Worm (Caenorhabditis elegans): ENCODE results near the gene C29E4.12.
A peak's percentile ranks its signal among the peaks of the same experiment; 100 is the strongest.

C29E4.12 gene

DNA sequence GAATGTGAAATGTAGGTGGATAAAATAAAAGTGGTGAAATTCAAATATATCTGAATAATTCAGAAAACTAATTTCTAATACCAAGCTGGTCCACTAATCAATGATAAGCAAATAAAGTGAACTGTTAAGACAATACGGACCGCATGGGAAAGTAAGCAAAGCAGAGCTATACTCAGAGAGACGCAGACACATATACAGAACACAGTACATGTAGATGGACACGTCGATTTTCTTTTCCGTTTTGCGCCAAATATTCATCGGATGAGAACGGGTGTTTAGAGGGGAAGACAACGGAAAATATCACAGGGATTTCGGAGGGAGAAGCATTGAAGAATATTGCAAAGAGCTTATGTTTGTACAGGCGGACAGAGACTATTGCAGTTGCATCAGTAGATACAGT lies 15.0 kb upstream of the C29E4.12 start:
- TF ChIP-seq aha-1 (tag): peak; percentile 70
- TF ChIP-seq php-3 (GFP tag; IDR thresholded peaks at IDR 0.05): no peak
- TF ChIP-seq mes-2 (tag; optimal IDR thresholded peaks at IDR 0.05; ENCODE audit: poor library complexity, severe bottlenecking): peak; percentile 7

DNA sequence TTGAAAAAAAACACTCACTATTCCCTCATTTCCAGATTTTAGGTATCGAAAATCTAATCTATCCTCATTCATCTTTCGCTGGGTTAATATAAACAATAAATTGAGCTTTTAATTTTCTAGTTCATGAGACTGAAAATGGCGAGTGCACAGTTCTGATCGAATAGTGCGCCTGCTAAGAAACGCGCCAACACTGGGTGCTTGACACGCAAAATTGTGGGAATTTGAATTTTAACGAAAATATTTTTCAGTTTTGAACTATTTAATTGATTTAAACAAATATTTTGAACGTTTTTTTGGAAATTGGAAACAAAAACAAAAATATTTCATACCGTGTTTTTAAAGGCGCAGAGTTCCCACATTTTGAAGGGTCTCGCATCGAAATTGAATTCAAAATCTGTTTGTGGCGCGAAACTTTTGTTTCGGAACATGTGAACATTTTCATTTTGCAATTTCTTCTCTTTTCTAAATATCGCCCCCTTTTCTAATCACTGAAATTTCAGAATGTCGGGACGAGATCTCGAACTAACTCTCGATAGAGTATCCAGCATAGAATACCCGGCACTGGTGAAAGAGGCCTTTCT lies 12.3 kb upstream of the C29E4.12 start, which contains the start of the genes C29E4.13 and npp-15:
C29E4.13 (minus strand) TSS at position 169 of the 581 bp plus-strand sequence.
npp-15 (plus strand) TSS at position 495 of the 581 bp plus-strand sequence.
- TF ChIP-seq nhr-28 (tag; optimal IDR thresholded peaks at IDR 0.05) (peak; percentile 34), cey-2 (tag; optimal IDR thresholded peaks at IDR 0.05; ENCODE audit: borderline replicate concordance, insufficient read depth) (no peak), dpl-1 (GFP tag; optimal IDR thresholded peaks at IDR 0.05) (peak; percentile 81), zip-2 (tag; optimal IDR thresholded peaks at IDR 0.05) (no peak), zfp-3 (GFP tag; conservative IDR thresholded peaks at IDR 0.05) (no peak), unc-39 (tag; optimal IDR thresholded peaks at IDR 0.05) (no peak), ceh-44 (GFP tag; IDR thresholded peaks at IDR 0.05) (no peak), Y5F2A.4 (GFP tag; optimal IDR thresholded peaks at IDR 0.05) (no peak), T20F7.1 (GFP tag; optimal IDR thresholded peaks at IDR 0.05) (peak; percentile 72), saeg-2 (GFP tag; IDR thresholded peaks at IDR 0.05) (no peak), hlh-30 (tag; optimal IDR thresholded peaks at IDR 0.05; ENCODE audit: insufficient read depth) (peak; percentile 12), lin-29 (GFP tag; IDR thresholded peaks at IDR 0.05) (no peak), F37D6.2 (tag; optimal IDR thresholded peaks at IDR 0.05) (no peak), gei-8 (GFP tag; optimal IDR thresholded peaks at IDR 0.05) (no peak), unc-130 (GFP tag; optimal IDR thresholded peaks at IDR 0.05) (peak; percentile 39), lin-38 (GFP tag; IDR thresholded peaks at IDR 0.05) (peak; percentile 33; the same call in 1 of the 2 replicates), daf-16 (GFP tag; optimal IDR thresholded peaks at IDR 0.05) (no peak), daf-16 (tag; optimal IDR thresholded peaks at IDR 0.05) (peak; percentile 37), dve-1 (tag; optimal IDR thresholded peaks at IDR 0.05; ENCODE audit: insufficient read depth) (peak; percentile 28), Y48G9A.11 (GFP tag; IDR thresholded peaks at IDR 0.05) (no peak), ZK337.2 (GFP tag; IDR thresholded peaks at IDR 0.05) (no peak), pqm-1 (tag; optimal IDR thresholded peaks at IDR 0.05) (peak; percentile 21), vab-7 (GFP tag; IDR thresholded peaks at IDR 0.05) (no peak), ceh-82 (tag; optimal IDR thresholded peaks at IDR 0.05) (no peak), mes-2 (tag; optimal IDR thresholded peaks at IDR 0.05; ENCODE audit: poor library complexity, severe bottlenecking) (peak; percentile 64), mep-1 (tag; optimal IDR thresholded peaks at IDR 0.05) (peak; percentile 10), F49E8.2 (tag; optimal IDR thresholded peaks at IDR 0.05; ENCODE audit: borderline replicate concordance) (no peak), attf-4 (tag; optimal IDR thresholded peaks at IDR 0.05) (no peak), nhr-41 (GFP tag; IDR thresholded peaks at IDR 0.05) (no peak)

DNA sequence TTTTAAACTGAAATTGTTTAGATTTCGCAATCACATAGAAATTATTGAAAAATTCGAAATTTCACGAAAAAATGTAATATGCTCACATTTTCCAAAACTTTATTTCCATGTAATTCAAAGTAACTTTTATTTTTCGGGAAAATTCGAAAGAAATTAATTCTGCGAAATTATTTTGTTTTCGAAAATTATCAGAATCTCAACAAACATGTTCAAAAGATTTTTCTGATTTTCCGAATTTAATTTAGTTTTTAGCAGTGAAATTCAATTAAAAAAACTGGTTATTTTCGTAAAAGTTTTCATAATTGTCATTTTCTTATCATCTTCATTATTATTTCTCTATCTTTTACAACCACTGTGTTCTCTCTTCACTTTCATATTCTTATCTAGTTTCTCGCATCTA lies 7.7 kb upstream of the C29E4.12 start, which contains the start of gene ran-2:
ran-2 (plus strand) TSS at position 301 of the 400 bp plus-strand sequence.
- TF ChIP-seq lin-13 (GFP tag; optimal IDR thresholded peaks at IDR 0.05) (no peak), set-16 (GFP tag; IDR thresholded peaks at IDR 0.05) (no peak), daf-16 (GFP tag; optimal IDR thresholded peaks at IDR 0.05) (no peak), daf-16 (tag; optimal IDR thresholded peaks at IDR 0.05) (peak; percentile 50), aly-2 (tag; optimal IDR thresholded peaks at IDR 0.05) (no peak), rbr-2 (tag; optimal IDR thresholded peaks at IDR 0.05) (no peak), lin-1 (GFP tag; IDR thresholded peaks at IDR 0.05) (no peak), dve-1 (tag; optimal IDR thresholded peaks at IDR 0.05; ENCODE audit: insufficient read depth) (peak; percentile 16), ama-1 (optimal IDR thresholded peaks at IDR 0.05) (no peak), mes-2 (tag; optimal IDR thresholded peaks at IDR 0.05; ENCODE audit: poor library complexity, severe bottlenecking) (no peak), Y75B8A.6 (GFP tag; IDR thresholded peaks at IDR 0.05) (no peak), pqm-1 (tag; optimal IDR thresholded peaks at IDR 0.05) (peak; percentile 22), Y48G9A.11 (GFP tag; IDR thresholded peaks at IDR 0.05) (no peak), lim-7 (GFP tag; IDR thresholded peaks at IDR 0.05) (no peak), nhr-237 (tag; optimal IDR thresholded peaks at IDR 0.05) (no peak), sdz-12 (GFP tag; optimal IDR thresholded peaks at IDR 0.05) (no peak), hmg-1.1 (GFP tag; IDR thresholded peaks at IDR 0.05) (no peak), ztf-7 (tag; optimal IDR thresholded peaks at IDR 0.05) (no peak)
